Worm (Caenorhabditis elegans): Measurements from ENCODE around the gene mrps-5.

- TF ChIP-seq W03F9.2 (tag; optimal IDR thresholded peaks at IDR 0.05) (no peak), dao-5 (tag; optimal IDR thresholded peaks at IDR 0.05) (no peak), him-1 (tag; optimal IDR thresholded peaks at IDR 0.05) (no peak)
These were observed 21.5 kb downstream of the mrps-5 start for ce11 chrV:12584771-12585170.

All from whole organism, L4/young adult.